Fruit fly (Drosophila melanogaster) whole organism, prepupa: ENCODE results near the gene CG15646.

Experiments
- Blimp-1 ChIP-seq: fragments of 200-800 bp; sonication (Bioruptor generic); optimal IDR thresholded peaks from 3 replicates; lab custom pipeline; 2017; ENCODE audit warnings: missing biosample characterization, missing genetic modification characterization, mild to moderate bottlenecking, moderate library complexity, missing genetic modification reagents
- CG10631 ChIP-seq: fragments of 200-800 bp; sonication (Bioruptor generic); optimal IDR thresholded peaks from 2 replicates; lab custom pipeline; 2016; ENCODE audit warnings: missing biosample characterization, missing genetic modification characterization
- CG10669 ChIP-seq: fragments of 200-800 bp; sonication (Bioruptor generic); optimal IDR thresholded peaks from 3 replicates; lab custom pipeline; 2018; ENCODE audit warnings: missing biosample characterization, mild to moderate bottlenecking, missing genetic modification characterization, moderate library complexity
- CG11294 ChIP-seq: fragments of 200-800 bp; sonication (Bioruptor generic); IDR thresholded peaks from 2 replicates; pipeline ENCODE4 v1.3.6; 2022; ENCODE audit warnings: missing biosample characterization, missing genetic modification characterization
- CG11762 ChIP-seq: fragments of 200-800 bp; sonication (Bioruptor generic); optimal IDR thresholded peaks from 3 replicates; lab custom pipeline; 2016; ENCODE audit warnings: missing biosample characterization, missing genetic modification characterization; ENCODE audit not compliant: insufficient read depth
- CG15336 ChIP-seq: fragments of 200-800 bp; sonication (Bioruptor generic); IDR thresholded peaks from 2 replicates; pipeline ENCODE4 v1.3.6; 2022; ENCODE audit warnings: missing biosample characterization, missing genetic modification characterization
- CG1621 ChIP-seq: fragments of 200-800 bp; sonication (Bioruptor generic); optimal IDR thresholded peaks from 3 replicates; lab custom pipeline; 2018; ENCODE audit warnings: missing biosample characterization, mild to moderate bottlenecking, missing genetic modification characterization
- CG16779 ChIP-seq: fragments of 200-800 bp; sonication (Bioruptor generic); optimal IDR thresholded peaks from 3 replicates; lab custom pipeline; 2017; ENCODE audit warnings: missing biosample characterization, mild to moderate bottlenecking, missing genetic modification characterization
- CG3032 ChIP-seq: fragments of 200-800 bp; optimal IDR thresholded peaks from 2 replicates; lab custom pipeline; 2019; ENCODE audit warnings: missing biosample characterization, mild to moderate bottlenecking, missing genetic modification characterization, moderate library complexity
- CG32006 ChIP-seq: fragments of 200-800 bp; sonication (Bioruptor generic); optimal IDR thresholded peaks from 3 replicates; lab custom pipeline; 2017; ENCODE audit warnings: missing biosample characterization, mild to moderate bottlenecking, missing genetic modification characterization
- CG3919 ChIP-seq: fragments of 200-800 bp; sonication (Bioruptor generic); optimal IDR thresholded peaks from 3 replicates; lab custom pipeline; 2016; ENCODE audit warnings: missing biosample characterization, missing genetic modification characterization
- CG4318 ChIP-seq: fragments of 200-800 bp; sonication (Bioruptor generic); optimal IDR thresholded peaks from 3 replicates; lab custom pipeline; 2017; ENCODE audit warnings: missing biosample characterization, mild to moderate bottlenecking, missing genetic modification characterization
- CG6163 ChIP-seq: fragments of 200-800 bp; sonication (Bioruptor generic); IDR thresholded peaks from 3 replicates; pipeline ENCODE4 v1.3.6; 2022; ENCODE audit warnings: missing biosample characterization, missing genetic modification characterization
- CG6276 ChIP-seq: fragments of 200-800 bp; sonication (Bioruptor generic); optimal IDR thresholded peaks from 2 replicates; lab custom pipeline; 2017; ENCODE audit warnings: missing biosample characterization, mild to moderate bottlenecking, missing genetic modification characterization
- CG6792 ChIP-seq: fragments of 200-800 bp; sonication (Bioruptor generic); optimal IDR thresholded peaks from 3 replicates; lab custom pipeline; 2016; ENCODE audit warnings: missing biosample characterization, missing genetic modification characterization
- CG6854 ChIP-seq: fragments of 200-800 bp; sonication (Bioruptor generic); optimal IDR thresholded peaks from 2 replicates; lab custom pipeline; 2017; ENCODE audit warnings: missing biosample characterization, mild to moderate bottlenecking, missing genetic modification characterization
- CG8119 ChIP-seq: fragments of 200-800 bp; sonication (Bioruptor generic); IDR thresholded peaks from 3 replicates; pipeline ENCODE4 v1.3.6; 2022; ENCODE audit warnings: missing biosample characterization, missing genetic modification characterization
- CG8632 ChIP-seq: fragments of 200-800 bp; sonication (Bioruptor generic); optimal IDR thresholded peaks from 3 replicates; lab custom pipeline; 2016; ENCODE audit warnings: missing biosample characterization, missing genetic modification characterization
- CG9139 ChIP-seq: fragments of 200-800 bp; sonication (Bioruptor generic); optimal IDR thresholded peaks from 3 replicates; lab custom pipeline; 2017; ENCODE audit warnings: missing biosample characterization, mild to moderate bottlenecking, missing genetic modification characterization
- Eip75B ChIP-seq: fragments of 200-800 bp; sonication (Bioruptor generic); optimal IDR thresholded peaks from 3 replicates; lab custom pipeline; 2016; ENCODE audit warnings: missing biosample characterization, missing genetic modification characterization
- Eip78C ChIP-seq: fragments of 200-800 bp; sonication (Bioruptor generic); peaks from one replicate; lab custom pipeline; 2016; ENCODE audit warnings: missing biosample characterization, missing genetic modification characterization
- Ets21C ChIP-seq: fragments of 200-800 bp; sonication (Bioruptor generic); optimal IDR thresholded peaks from 3 replicates; lab custom pipeline; 2016; ENCODE audit warnings: missing biosample characterization, missing genetic modification characterization
- Ets96B ChIP-seq: fragments of 200-800 bp; optimal IDR thresholded peaks from 2 replicates; lab custom pipeline; 2019; ENCODE audit warnings: missing biosample characterization, mild to moderate bottlenecking, missing genetic modification characterization, moderate library complexity
- Hr38 ChIP-seq: sonication (Bioruptor generic); optimal IDR thresholded peaks from 2 replicates; lab custom pipeline; 2016; ENCODE audit warnings: missing biosample characterization, missing genetic modification characterization
- Hr39 ChIP-seq: fragments of 200-800 bp; sonication (Bioruptor generic); optimal IDR thresholded peaks from 2 replicates; lab custom pipeline; 2016; ENCODE audit warnings: missing biosample characterization, missing genetic modification characterization
- Hr4 ChIP-seq: fragments of 200-800 bp; sonication (Bioruptor generic); optimal IDR thresholded peaks from 3 replicates; lab custom pipeline; 2016; ENCODE audit warnings: missing biosample characterization, missing genetic modification characterization
- Lpt ChIP-seq: fragments of 200-800 bp; sonication (Bioruptor generic); optimal IDR thresholded peaks from 3 replicates; lab custom pipeline; 2016; ENCODE audit warnings: missing biosample characterization, missing genetic modification characterization
- OdsH ChIP-seq: fragments of 200-800 bp; sonication (Bioruptor generic); optimal IDR thresholded peaks from 3 replicates; lab custom pipeline; 2016; ENCODE audit warnings: missing biosample characterization, missing genetic modification characterization
- Smox ChIP-seq: fragments of 200-800 bp; sonication (Bioruptor generic); optimal IDR thresholded peaks from 3 replicates; lab custom pipeline; 2016; ENCODE audit warnings: missing biosample characterization, missing genetic modification characterization
- Sox102F ChIP-seq: fragments of 200-800 bp; sonication (Bioruptor generic); optimal IDR thresholded peaks from 2 replicates; lab custom pipeline; 2016; ENCODE audit warnings: missing biosample characterization, mild to moderate bottlenecking, missing genetic modification characterization
- Sox14 ChIP-seq: fragments of 200-800 bp; sonication (Bioruptor generic); optimal IDR thresholded peaks from 3 replicates; lab custom pipeline; 2016; ENCODE audit warnings: missing biosample characterization, missing genetic modification characterization
- achi ChIP-seq: fragments of 200-800 bp; sonication (Bioruptor generic); optimal IDR thresholded peaks from 3 replicates; lab custom pipeline; 2016; ENCODE audit warnings: missing biosample characterization, missing genetic modification characterization
- acj6 ChIP-seq: fragments of 200-800 bp; sonication (Bioruptor generic); optimal IDR thresholded peaks from 3 replicates; lab custom pipeline; 2016; ENCODE audit warnings: missing biosample characterization, missing genetic modification characterization
- cyc ChIP-seq: fragments of 200-800 bp; sonication (Bioruptor generic); optimal IDR thresholded peaks from 3 replicates; lab custom pipeline; 2016; ENCODE audit warnings: missing biosample characterization, missing genetic modification characterization
- dsx ChIP-seq: fragments of 200-800 bp; optimal IDR thresholded peaks from 3 replicates; lab custom pipeline; 2019; ENCODE audit warnings: missing biosample characterization, mild to moderate bottlenecking, missing genetic modification characterization, moderate library complexity; ENCODE audit not compliant: poor library complexity, severe bottlenecking
- eg ChIP-seq: fragments of 200-800 bp; sonication (Bioruptor generic); IDR thresholded peaks from 3 replicates; pipeline ENCODE4 v1.3.6; 2022; ENCODE audit warnings: missing biosample characterization, missing genetic modification characterization
- fd59A ChIP-seq: fragments of 200-800 bp; sonication (Bioruptor generic); optimal IDR thresholded peaks from 2 replicates; lab custom pipeline; 2017; ENCODE audit warnings: missing biosample characterization, mild to moderate bottlenecking, missing genetic modification characterization, missing genetic modification reagents
- net ChIP-seq: fragments of 200-800 bp; sonication (Bioruptor generic); optimal IDR thresholded peaks from 3 replicates; lab custom pipeline; 2016; ENCODE audit warnings: missing biosample characterization, missing genetic modification characterization
- pdm3 ChIP-seq: fragments of 200-800 bp; sonication (Bioruptor generic); optimal IDR thresholded peaks from 3 replicates; lab custom pipeline; 2016; ENCODE audit warnings: missing biosample characterization, missing genetic modification characterization
- salr ChIP-seq, 2 experiments: fragments of 200-800 bp; sonication (Bioruptor generic); optimal IDR thresholded peaks; 3 replicates each; lab custom pipeline; 2016 to 2018; ENCODE audit warnings: missing biosample characterization in 2 of 2, missing genetic modification characterization in 2 of 2, mild to moderate bottlenecking in 1 of 2
- spab ChIP-seq: fragments of 200-800 bp; sonication (Bioruptor generic); optimal IDR thresholded peaks from 2 replicates; lab custom pipeline; 2017; ENCODE audit warnings: missing biosample characterization, mild to moderate bottlenecking, missing genetic modification characterization, missing genetic modification reagents
- ss ChIP-seq, 2 experiments: fragments of 200-800 bp; sonication (Bioruptor generic); optimal IDR thresholded peaks; 2 replicates in 1 of 2; 3 replicates in 1 of 2; lab custom pipeline; 2017 to 2018; ENCODE audit warnings: mild to moderate bottlenecking in 2 of 2, missing biosample characterization in 2 of 2, missing genetic modification characterization in 2 of 2, moderate library complexity in 1 of 2
- svp ChIP-seq: fragments of 200-800 bp; sonication (Bioruptor generic); peaks from one replicate; lab custom pipeline; 2016; ENCODE audit warnings: missing biosample characterization, missing genetic modification characterization

The CG15646 gene

dm6 chrX:15633313-15633727 lies 37.5 kb downstream of the CG15646 start, which contains the start of gene sog:
Gene sog (minus strand): TSS chrX:15633434.
- TF ChIP-seq CG8119 (GFP tag; lab: Robert Waterston, UW), result 0 out of 3 replicates have a peak, but pooled peaks have one; percentile 25
- TF ChIP-seq CG3919, result no peak
- TF ChIP-seq CG15336 (GFP tag; lab: Robert Waterston, UW), result peak; percentile 17; the same call in 1 of the 2 replicates
- TF ChIP-seq eg (GFP tag; lab: Robert Waterston, UW), result peak; percentile 60; the same call in 2 of the 3 replicates
- TF ChIP-seq Lpt (GFP tag; lab: Kevin White, UChicago), result peak; percentile 19

dm6 chrX:15632669-15633068 lies 38.2 kb downstream of the CG15646 start:
- TF ChIP-seq acj6 (GFP tag; lab: Kevin White, UChicago) (no peak), cyc (GFP tag; lab: Kevin White, UChicago) (no peak), Blimp-1 (no peak), CG3919 (no peak), CG8632 (GFP tag; lab: Kevin White, UChicago) (no peak), CG6792 (GFP tag; lab: Kevin White, UChicago) (no peak), Hr4 (GFP tag; lab: Kevin White, UChicago) (no peak), dsx (GFP tag; lab: Kevin White, UChicago) (no peak), CG32006 (GFP tag; lab: Kevin White, UChicago) (peak; percentile 33), CG6854 (GFP tag; lab: Kevin White, UChicago) (no peak), CG9139 (GFP tag; lab: Kevin White, UChicago) (no peak), Ets96B (no peak), CG6163 (GFP tag; lab: Robert Waterston, UW) (0 out of 3 replicates have a peak, but pooled peaks have one; percentile 12), Ets21C (GFP tag; lab: Kevin White, UChicago) (no peak), svp (GFP tag; lab: Kevin White, UChicago) (no peak), CG3032 (tag; lab: Kevin White, UChicago) (no peak), Lpt (GFP tag; lab: Kevin White, UChicago) (no peak), CG10631 (GFP tag; lab: Kevin White, UChicago) (no peak), fd59A (GFP tag; lab: Kevin White, UChicago) (no peak), Eip78C (GFP tag; lab: Kevin White, UChicago) (peak; percentile 50), CG11762 (GFP tag; lab: Kevin White, UChicago) (no peak), pdm3 (peak; percentile 11), eg (GFP tag; lab: Robert Waterston, UW) (peak; percentile 20; the same call in 1 of the 3 replicates), OdsH (GFP tag; lab: Kevin White, UChicago) (peak; percentile 1), Sox102F (GFP tag; lab: Kevin White, UChicago) (no peak), spab (GFP tag; lab: Kevin White, UChicago) (no peak)

- TF ChIP-seq CG16779 (tag; lab: Kevin White, UChicago) (no peak), CG10669 (GFP tag; lab: Kevin White, UChicago) (no peak), fd59A (GFP tag; lab: Kevin White, UChicago) (no peak), Ets21C (GFP tag; lab: Kevin White, UChicago) (no peak), Hr38 (GFP tag; lab: Kevin White, UChicago) (no peak), CG8119 (GFP tag; lab: Robert Waterston, UW) (no peak), CG1621 (tag; lab: Kevin White, UChicago) (no peak), Eip75B (GFP tag; lab: Kevin White, UChicago) (no peak), CG11294 (GFP tag; lab: Robert Waterston, UW) (no peak), Hr39 (GFP tag; lab: Kevin White, UChicago) (no peak), eg (GFP tag; lab: Robert Waterston, UW) (no peak)
Measured at dm6 chrX:15631465-15631864, 39.4 kb downstream of the CG15646 start.

dm6 chrX:15630815-15631214 lies 40.0 kb downstream of the CG15646 start:
- no peak for TF ChIP-seq salr (GFP tag; optimal IDR thresholded peaks at IDR 0.05; lab: Kevin White, UChicago)
- no peak for TF ChIP-seq Sox14 (GFP tag; lab: Kevin White, UChicago)
- 0 out of 3 replicates have a peak, but pooled peaks have one; percentile 24 for TF ChIP-seq CG6163 (GFP tag; lab: Robert Waterston, UW)
- no peak for TF ChIP-seq Blimp-1
- TF ChIP-seq eg (GFP tag; lab: Robert Waterston, UW), result peak; percentile 58; the same call in 2 of the 3 replicates
- peak; percentile 8; the same call in 1 of the 2 replicates for TF ChIP-seq CG11294 (GFP tag; lab: Robert Waterston, UW)
- TF ChIP-seq net (GFP tag; lab: Kevin White, UChicago), result no peak
- TF ChIP-seq CG4318 (GFP tag; lab: Kevin White, UChicago), result peak; percentile 29
- no peak for TF ChIP-seq ss (GFP tag; optimal IDR thresholded peaks at IDR 0.05; lab: Kevin White, UChicago)
- TF ChIP-seq CG32006 (GFP tag; lab: Kevin White, UChicago), result peak; percentile 60
- no peak for TF ChIP-seq fd59A (GFP tag; lab: Kevin White, UChicago)
- peak; percentile 15 for TF ChIP-seq OdsH (GFP tag; lab: Kevin White, UChicago)
- peak; percentile 5 for TF ChIP-seq CG6276 (GFP tag; lab: Kevin White, UChicago)
- no peak for TF ChIP-seq CG3032 (tag; lab: Kevin White, UChicago)
- TF ChIP-seq Hr4 (GFP tag; lab: Kevin White, UChicago), result peak; percentile 47
- TF ChIP-seq Smox (GFP tag; lab: Kevin White, UChicago), result no peak
- TF ChIP-seq CG8119 (GFP tag; lab: Robert Waterston, UW), result peak; percentile 56; the same call in 2 of the 3 replicates
- TF ChIP-seq achi (GFP tag; lab: Kevin White, UChicago), result no peak
- no peak for TF ChIP-seq Eip78C (GFP tag; lab: Kevin White, UChicago)
